Fruit fly (Drosophila melanogaster): Measurements from ENCODE around the gene bc10.
A peak's percentile ranks its signal among the peaks of the same experiment; 100 is the strongest.

bc10 gene

dm6 chr3L:5568361-5568760 is 3.3 kb downstream of the bc10 start:
- TF ChIP-seq noc (tag; optimal IDR thresholded peaks at IDR 0.05): no peak

- no peak for TF ChIP-seq noc (tag; optimal IDR thresholded peaks at IDR 0.05)
Measured at dm6 chr3L:5569724-5570123, 4.7 kb downstream of the bc10 start.

dm6 chr3L:5571051-5571450 is 6.0 kb downstream of the bc10 start:
- TF ChIP-seq noc (tag; optimal IDR thresholded peaks at IDR 0.05): no peak

dm6 chr3L:5575524-5575923 is 10.5 kb downstream of the bc10 start:
- no peak for TF ChIP-seq noc (tag; optimal IDR thresholded peaks at IDR 0.05)

- no peak for TF ChIP-seq noc (tag; optimal IDR thresholded peaks at IDR 0.05)
Measured at dm6 chr3L:5576543-5576942, 11.5 kb downstream of the bc10 start.

- peak; percentile 92 for TF ChIP-seq noc (tag; optimal IDR thresholded peaks at IDR 0.05)
Measured at dm6 chr3L:5577250-5578138, 12.5 kb downstream of the bc10 start, which contains the start of gene Msr-110. Msr-110 (minus strand) TSS chr3L:5577348.

dm6 chr3L:5578595-5578994 is 13.6 kb downstream of the bc10 start:
- TF ChIP-seq noc (tag; optimal IDR thresholded peaks at IDR 0.05): no peak

DNA sequence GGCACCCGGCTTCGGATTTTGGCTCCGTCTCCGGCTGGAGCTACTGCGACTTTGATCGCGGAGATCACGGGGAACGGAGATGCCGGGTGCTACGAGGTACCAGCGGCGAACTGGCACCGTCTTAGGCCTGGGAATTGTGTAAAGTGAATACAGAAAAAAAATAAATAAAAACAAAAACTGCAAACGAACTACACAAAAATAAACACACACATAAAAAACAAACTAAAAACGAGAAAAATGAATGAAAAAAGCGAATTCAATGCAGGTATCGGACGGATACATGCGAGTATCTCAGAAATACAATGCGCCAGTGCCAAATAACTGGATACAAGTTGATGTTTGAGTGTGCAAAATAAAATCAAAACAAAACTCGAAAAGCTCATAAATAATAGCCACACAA is 14.7 kb downstream of the bc10 start:
- peak; percentile 18 for TF ChIP-seq noc (tag; optimal IDR thresholded peaks at IDR 0.05)

dm6 chr3L:5580490-5581116 is 15.6 kb downstream of the bc10 start:
- no peak for TF ChIP-seq noc (tag; optimal IDR thresholded peaks at IDR 0.05)

DNA sequence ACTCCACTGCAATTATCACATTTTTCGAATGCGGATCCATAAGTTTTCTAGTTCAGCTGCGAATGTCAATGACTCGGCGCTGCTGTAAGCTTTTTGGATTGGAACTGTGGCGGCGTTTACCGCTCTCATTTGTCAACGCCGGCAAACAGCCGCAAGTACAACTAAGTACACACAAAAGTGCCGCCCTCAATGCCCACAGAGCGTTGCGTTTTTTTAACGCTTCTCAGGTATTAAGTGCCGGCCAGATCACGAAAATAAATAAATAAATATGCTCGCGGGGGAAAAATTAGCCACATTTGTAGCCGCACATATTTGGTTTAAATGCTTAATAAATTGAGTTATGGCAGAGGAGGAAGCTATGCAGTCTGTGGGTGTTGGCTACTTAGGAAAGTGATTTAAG is 16.5 kb downstream of the bc10 start:
- TF ChIP-seq noc (tag; optimal IDR thresholded peaks at IDR 0.05): no peak

DNA sequence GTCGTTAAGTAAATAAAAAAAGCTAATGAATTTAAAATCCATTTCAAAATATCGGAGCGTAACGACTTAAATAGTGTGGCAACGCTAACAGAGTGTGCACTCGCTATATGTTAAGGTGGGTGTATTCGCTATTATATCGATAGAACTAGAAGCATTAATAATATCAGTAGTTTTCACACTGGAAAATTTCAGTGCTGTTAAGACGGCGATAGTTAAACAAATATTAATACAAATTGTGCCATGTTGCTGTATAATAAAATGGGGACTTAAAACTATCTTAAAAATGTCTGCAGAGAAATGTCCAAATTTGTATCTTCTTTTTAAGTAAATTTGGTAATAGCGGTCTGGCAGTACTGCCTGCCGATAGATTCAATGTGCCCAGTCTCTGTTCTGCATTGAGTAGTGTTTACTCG is 18.3 kb downstream of the bc10 start:
- no peak for TF ChIP-seq noc (tag; optimal IDR thresholded peaks at IDR 0.05)

DNA sequence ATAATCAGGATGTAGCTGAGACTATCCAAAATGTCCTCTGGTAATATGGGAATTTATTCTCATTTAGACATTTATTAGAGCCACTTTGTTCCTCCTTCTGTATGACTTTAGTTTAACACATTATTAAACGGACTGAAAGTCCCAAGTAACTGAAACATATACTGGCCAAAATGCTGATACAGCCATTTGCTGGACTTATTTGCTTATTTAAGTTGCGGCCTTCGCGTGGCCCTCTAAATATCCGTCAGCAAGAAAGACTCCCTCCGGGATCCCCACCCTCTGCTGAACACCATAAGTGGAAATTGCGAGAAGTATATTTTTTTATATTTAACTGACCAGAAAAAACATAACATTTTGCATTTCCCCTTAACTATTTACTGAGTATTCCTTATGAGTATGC is 27.4 kb downstream of the bc10 start, which contains the start of gene spo:
Gene spo, minus strand, starts transcription at position 135 of the 400 bp plus-strand sequence.
- TF ChIP-seq noc (tag; optimal IDR thresholded peaks at IDR 0.05): no peak

DNA sequence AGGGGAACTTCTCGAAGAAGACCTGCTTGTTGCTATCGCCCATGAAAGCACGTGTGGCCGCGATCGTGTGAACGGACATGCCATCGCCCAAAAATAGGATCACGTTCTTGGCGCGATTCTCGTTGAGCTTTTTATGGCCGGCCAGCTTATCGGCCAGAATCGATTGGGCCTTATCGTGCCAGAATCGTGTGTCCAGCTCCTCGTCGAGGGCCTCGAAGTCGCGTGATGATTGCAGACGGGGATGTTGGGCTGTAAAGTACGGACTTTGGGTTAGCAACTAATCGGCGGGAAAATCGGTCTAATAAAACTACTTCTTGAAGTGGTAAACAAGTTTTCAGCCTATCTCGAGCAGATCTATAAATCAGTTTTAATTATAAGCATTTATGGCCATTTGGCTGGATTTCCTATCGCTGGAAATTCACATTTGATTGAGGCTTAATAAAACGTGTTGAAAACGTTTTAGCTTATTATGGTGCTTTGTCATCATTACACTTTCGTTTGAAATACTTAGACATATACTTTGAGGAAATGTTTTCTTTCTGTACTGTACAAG is 29.2 kb downstream of the bc10 start:
- TF ChIP-seq noc (tag; optimal IDR thresholded peaks at IDR 0.05): no peak

DNA sequence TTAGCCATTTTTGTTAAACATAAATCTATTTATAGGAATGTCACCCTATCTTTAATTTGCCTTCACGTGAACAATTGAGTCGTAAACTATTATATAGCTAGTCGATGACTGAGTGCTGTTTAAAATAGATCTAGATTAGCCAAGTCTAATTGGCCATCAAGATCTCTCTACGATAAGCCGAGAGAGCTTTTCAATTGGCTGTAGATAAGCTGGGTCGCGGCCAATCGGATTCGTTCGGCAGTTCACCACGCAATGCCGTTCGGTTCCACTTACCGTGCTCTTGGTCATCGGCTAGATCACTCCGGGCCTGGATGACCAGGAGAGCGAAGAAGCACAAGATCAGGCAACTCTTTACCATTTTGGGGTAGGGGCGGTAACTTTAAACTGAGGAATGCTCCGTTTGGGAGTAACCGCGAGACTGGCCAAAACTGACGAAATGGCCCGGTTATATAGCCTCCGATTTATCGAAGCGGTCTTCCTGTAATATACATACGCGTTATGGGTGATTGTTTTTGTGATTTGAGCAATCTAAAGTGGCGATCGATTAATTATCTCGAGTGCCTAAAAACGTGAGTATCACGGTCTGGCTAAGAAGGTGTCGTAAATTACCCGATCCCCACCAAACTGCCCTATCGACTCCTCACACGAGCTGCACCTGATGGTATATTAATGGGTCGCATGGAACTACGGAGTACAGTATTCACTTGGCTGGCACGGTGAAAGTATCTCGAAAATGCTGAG is 30.0 kb downstream of the bc10 start, which contains the start of the genes Alp10 and Alp9:
Gene Alp10, minus strand, starts transcription at position 420 of the 741 bp plus-strand sequence.
Gene Alp9, plus strand, starts transcription at position 690 of the 741 bp plus-strand sequence.
- TF ChIP-seq noc (tag; optimal IDR thresholded peaks at IDR 0.05): no peak

DNA sequence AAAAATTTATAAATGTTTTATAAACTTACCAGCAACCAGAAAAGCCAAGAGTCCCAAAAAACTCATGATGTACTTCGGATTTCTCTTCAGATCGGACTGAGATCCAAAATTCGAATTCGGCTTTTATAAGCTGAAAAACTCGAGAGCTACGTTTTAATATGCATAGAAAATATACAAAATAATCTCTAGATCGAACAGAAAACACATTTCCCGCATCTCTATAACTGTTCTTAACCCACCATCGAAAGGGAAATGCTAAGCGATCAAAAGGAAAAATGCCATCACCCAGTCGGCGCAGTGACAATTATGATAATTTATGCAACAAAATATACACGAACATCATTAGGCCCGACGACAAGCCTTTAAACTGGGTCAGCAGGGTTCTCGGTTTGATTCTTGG is 34.6 kb downstream of the bc10 start, which contains the start of gene CG10591:
Gene CG10591, minus strand, starts transcription at position 101 of the 400 bp plus-strand sequence.
- no peak for TF ChIP-seq noc (tag; optimal IDR thresholded peaks at IDR 0.05)

Measured in whole organism, larva.